Worm (Caenorhabditis elegans) whole organism, midembryonic: Measurements from ENCODE around the gene aex-4.

Experiments
- T22C8.4 ChIP-seq: fragments of 200-800 bp; sonication (Bioruptor generic); IDR thresholded peaks from 2 replicates; pipeline ENCODE4 v1.3.6; 2022; ENCODE audit warnings: missing genetic modification characterization, missing compliant biosample characterization
- cog-1 ChIP-seq: sonication (generic microtip); optimal IDR thresholded peaks from 2 replicates; lab custom pipeline; 2016; ENCODE audit warnings: missing genetic modification characterization, missing compliant biosample characterization
- flt-1 ChIP-seq: fragments of 200-800 bp; sonication (Bioruptor generic); IDR thresholded peaks from 2 replicates; pipeline ENCODE4 v1.3.6; 2022; ENCODE audit warnings: missing genetic modification characterization, missing compliant biosample characterization
- klf-2 ChIP-seq: fragments of 200-800 bp; sonication (Bioruptor generic); conservative IDR thresholded peaks from 2 replicates; pipeline ENCODE4 v1.3.6; 2022; ENCODE audit warnings: missing genetic modification reagents, missing genetic modification characterization, missing compliant biosample characterization
- ref-1 ChIP-seq: fragments of 200-800 bp; sonication (Bioruptor generic); conservative IDR thresholded peaks from 2 replicates; pipeline ENCODE4 v1.3.6; 2022; ENCODE audit warnings: missing genetic modification reagents, missing genetic modification characterization, missing compliant biosample characterization
- ztf-29 ChIP-seq: fragments of 200-800 bp; sonication (Bioruptor generic); IDR thresholded peaks from 2 replicates; pipeline ENCODE4 v1.3.6; 2022; ENCODE audit warnings: missing genetic modification reagents, missing genetic modification characterization, missing compliant biosample characterization

DNA sequence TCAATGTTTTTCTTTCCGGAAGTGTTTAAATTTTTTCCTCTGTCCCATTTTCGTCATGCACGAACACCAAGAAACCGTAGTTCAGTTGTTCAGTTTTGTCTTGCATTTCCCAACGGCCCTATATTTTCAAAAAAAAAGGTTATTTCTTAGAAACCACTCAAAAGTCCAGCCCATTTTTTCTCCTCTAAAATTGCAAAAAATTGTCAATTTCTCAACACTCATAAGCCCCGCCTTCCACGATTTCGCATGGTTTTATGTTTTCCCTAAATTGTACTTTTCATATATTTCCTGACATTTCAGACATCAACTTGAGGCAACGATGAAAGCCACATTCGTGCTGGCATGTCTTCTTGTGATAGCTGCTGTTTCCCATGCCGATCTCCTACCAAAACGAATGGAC is 1.8 kb upstream of the aex-4 start, which contains the start of gene nlp-1:
- TF ChIP-seq flt-1 (GFP tag; lab: Robert Waterston, UW) (no peak), ref-1 (no peak), klf-2 (no peak), ztf-29 (GFP tag; lab: Robert Waterston, UW) (no peak), T22C8.4 (GFP tag; lab: Robert Waterston, UW) (no peak), cog-1 (tag; lab: Kevin White, UChicago) (no peak)
